Fruit fly (Drosophila melanogaster) whole organism, adult: ENCODE results near the gene CG4982.

Source experiments
- CG12768 ChIP-seq: fragments of 200-800 bp; sonication (Bioruptor generic); optimal IDR thresholded peaks from 2 replicates; lab custom pipeline; 2017; ENCODE audit warnings: missing biosample characterization, missing genetic modification characterization, mild to moderate bottlenecking, moderate library complexity, missing genetic modification reagents
- Crg-1 ChIP-seq: fragments of 200-800 bp; sonication (Bioruptor generic); optimal IDR thresholded peaks from 2 replicates; lab custom pipeline; 2016; ENCODE audit warnings: missing biosample characterization, missing genetic modification characterization
- cic ChIP-seq: fragments of 200-800 bp; sonication (Bioruptor generic); optimal IDR thresholded peaks from 2 replicates; lab custom pipeline; 2017; ENCODE audit warnings: missing biosample characterization, mild to moderate bottlenecking, missing genetic modification characterization, moderate library complexity

DNA sequence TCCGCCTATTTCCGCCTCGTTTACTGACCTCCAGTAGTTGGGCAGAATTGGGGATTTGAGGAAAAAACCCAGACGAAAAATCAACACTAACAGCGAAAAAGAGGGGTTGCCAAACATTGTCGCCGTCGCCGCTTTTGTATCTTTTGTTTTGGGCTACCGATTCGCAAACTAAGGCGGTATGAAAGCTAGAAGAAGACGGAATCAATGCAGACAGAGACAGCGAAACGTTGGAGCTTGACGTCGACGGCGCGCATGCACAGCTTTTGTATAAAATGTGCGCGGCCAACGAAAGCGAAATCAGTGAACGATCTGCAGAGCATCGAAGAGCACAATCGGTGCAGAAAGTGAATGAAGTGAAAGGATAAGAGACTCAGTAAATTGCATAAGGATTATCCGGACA is 37.5 kb downstream of the CG4982 start, which contains the start of gene CG4998:
- TF ChIP-seq Crg-1 (GFP tag; lab: Kevin White, UChicago) (no peak), CG12768 (GFP tag; lab: Kevin White, UChicago) (no peak), cic (GFP tag; lab: Kevin White, UChicago) (no peak)
